Worm (Caenorhabditis elegans) whole organism, early embryonic: ENCODE measurements around the gene set-25.

ENCODE experiments used
- B0310.2 ChIP-seq: sonication (generic microtip); optimal IDR thresholded peaks from 2 replicates; lab custom pipeline; 2016; ENCODE audit warnings: mild to moderate bottlenecking, missing genetic modification characterization, missing compliant biosample characterization
- F13C5.2 ChIP-seq: sonication (generic microtip); optimal IDR thresholded peaks from 2 replicates; lab custom pipeline; 2017; ENCODE audit warnings: mild to moderate bottlenecking, missing genetic modification characterization, inconsistent platforms, missing compliant biosample characterization
- aly-1 ChIP-seq: sonication (generic microtip); optimal IDR thresholded peaks from 2 replicates; lab custom pipeline; 2016; ENCODE audit warnings: missing genetic modification characterization, missing compliant biosample characterization
- ama-1 ChIP-seq: fragments of 150-350 bp; optimal IDR thresholded peaks from 2 replicates; lab custom pipeline; 2014
- ceh-13 ChIP-seq: fragments of 200-800 bp; sonication (Bioruptor generic); optimal IDR thresholded peaks from 2 replicates; lab custom pipeline; 2018; ENCODE audit warnings: mild to moderate bottlenecking, missing genetic modification characterization, missing compliant biosample characterization
- ceh-36 ChIP-seq: sonication (generic microtip); optimal IDR thresholded peaks from 2 replicates; lab custom pipeline; 2016; ENCODE audit warnings: missing genetic modification characterization, inconsistent platforms, missing compliant biosample characterization
- ets-7 ChIP-seq: sonication (generic microtip); optimal IDR thresholded peaks from 2 replicates; lab custom pipeline; 2016; ENCODE audit warnings: missing genotype, missing genetic modification characterization, missing compliant biosample characterization
- flt-1 ChIP-seq: fragments of 200-800 bp; sonication (Bioruptor generic); IDR thresholded peaks from 2 replicates; pipeline ENCODE4 v1.3.6; 2022; ENCODE audit warnings: missing genetic modification characterization, missing compliant biosample characterization
- hmbx-1 ChIP-seq: sonication (generic microtip); optimal IDR thresholded peaks from 2 replicates; lab custom pipeline; 2016; ENCODE audit warnings: mild to moderate bottlenecking, missing genetic modification characterization, missing compliant biosample characterization
- hmg-4 ChIP-seq: fragments of 200-800 bp; sonication (Bioruptor generic); optimal IDR thresholded peaks from 2 replicates; lab custom pipeline; 2018; ENCODE audit warnings: mild to moderate bottlenecking, missing genetic modification characterization, missing compliant biosample characterization
- hnd-1 ChIP-seq: sonication (generic microtip); optimal IDR thresholded peaks from 2 replicates; lab custom pipeline; 2016; ENCODE audit warnings: missing genetic modification characterization, missing compliant biosample characterization
- pes-1 ChIP-seq: fragments of 200-800 bp; sonication (Bioruptor generic); IDR thresholded peaks from 2 replicates; pipeline ENCODE4 v1.3.6; 2022; ENCODE audit warnings: missing genetic modification reagents, missing genetic modification characterization, missing compliant biosample characterization
- scrt-1 ChIP-seq: fragments of 200-800 bp; sonication (Bioruptor generic); IDR thresholded peaks from 2 replicates; pipeline ENCODE4 v1.3.6; 2022; ENCODE audit warnings: missing genetic modification characterization, missing compliant biosample characterization
- sea-1 ChIP-seq: fragments of 200-800 bp; sonication (Bioruptor generic); conservative IDR thresholded peaks from 2 replicates; pipeline ENCODE4 v1.3.6; 2022; ENCODE audit warnings: missing genetic modification characterization, missing compliant biosample characterization
- tbx-11 ChIP-seq: fragments of 200-800 bp; sonication (Bioruptor generic); IDR thresholded peaks from 2 replicates; pipeline ENCODE4 v1.3.6; 2022; ENCODE audit warnings: missing genetic modification characterization, missing compliant biosample characterization
- tbx-37 ChIP-seq: fragments of 200-800 bp; sonication (Bioruptor generic); conservative IDR thresholded peaks from 2 replicates; pipeline ENCODE4 v1.3.6; 2022; ENCODE audit warnings: missing genetic modification reagents, missing genetic modification characterization, missing compliant biosample characterization
- tra-4 ChIP-seq: sonication (generic microtip); optimal IDR thresholded peaks from 2 replicates; lab custom pipeline; 2017; ENCODE audit warnings: missing genetic modification characterization, missing compliant biosample characterization

Gene set-25

ce11 chrIII:13310552-13310951 lies 17.7 kb upstream of the set-25 start:
- TF ChIP-seq ets-7 (no peak), hmg-4 (GFP tag; lab: Kevin White, UChicago) (no peak), B0310.2 (tag; lab: Kevin White, UChicago) (no peak), tbx-37 (no peak)

- TF ChIP-seq aly-1, result no peak
- no peak for TF ChIP-seq ceh-13 (GFP tag; lab: Kevin White, UChicago)
- peak; percentile 19 for TF ChIP-seq F13C5.2 (tag; lab: Kevin White, UChicago)
Observed at ce11 chrIII:13307107-13307506, 14.2 kb upstream of the set-25 start, which contains the start of the genes klp-19 and slc-36.1. TSS of gene klp-19 (minus strand) at chrIII:13307259. TSS of gene slc-36.1 (plus strand) at chrIII:13307502.

- TF ChIP-seq F13C5.2 (tag; lab: Kevin White, UChicago), result no peak
- TF ChIP-seq sea-1 (GFP tag; lab: Robert Waterston, UW), result no peak
- no peak for TF ChIP-seq tbx-11 (GFP tag; lab: Robert Waterston, UW)
- TF ChIP-seq scrt-1 (GFP tag; lab: Robert Waterston, UW), result no peak
- no peak for TF ChIP-seq pes-1 (GFP tag; lab: Robert Waterston, UW)
- TF ChIP-seq hmbx-1 (tag; lab: Kevin White, UChicago), result no peak
- no peak for TF ChIP-seq hnd-1 (tag; lab: Kevin White, UChicago)
- no peak for TF ChIP-seq tbx-37
- TF ChIP-seq B0310.2 (tag; lab: Kevin White, UChicago), result no peak
- TF ChIP-seq tra-4 (tag; lab: Kevin White, UChicago), result no peak
Observed at ce11 chrIII:13305537-13305936, 12.6 kb upstream of the set-25 start.

ce11 chrIII:13302578-13302977 lies 9.7 kb upstream of the set-25 start:
- no peak for TF ChIP-seq tbx-37
- TF ChIP-seq ceh-36 (tag; lab: Kevin White, UChicago), result no peak
- TF ChIP-seq tra-4 (tag; lab: Kevin White, UChicago), result no peak
- no peak for TF ChIP-seq scrt-1 (GFP tag; lab: Robert Waterston, UW)
- no peak for TF ChIP-seq pes-1 (GFP tag; lab: Robert Waterston, UW)
- no peak for TF ChIP-seq hmbx-1 (tag; lab: Kevin White, UChicago)
- TF ChIP-seq ceh-13 (GFP tag; lab: Kevin White, UChicago), result no peak
- TF ChIP-seq hmg-4 (GFP tag; lab: Kevin White, UChicago), result no peak
- no peak for TF ChIP-seq ama-1 (lab: Kevin White, UChicago)
- TF ChIP-seq aly-1, result no peak
- no peak for TF ChIP-seq sea-1 (GFP tag; lab: Robert Waterston, UW)
- no peak for TF ChIP-seq hnd-1 (tag; lab: Kevin White, UChicago)
- no peak for TF ChIP-seq B0310.2 (tag; lab: Kevin White, UChicago)
- no peak for TF ChIP-seq tbx-11 (GFP tag; lab: Robert Waterston, UW)
- no peak for TF ChIP-seq ets-7

- TF ChIP-seq tbx-11 (GFP tag; lab: Robert Waterston, UW), result no peak
- TF ChIP-seq ceh-36 (tag; lab: Kevin White, UChicago), result no peak
- TF ChIP-seq flt-1, result no peak
- TF ChIP-seq F13C5.2 (tag; lab: Kevin White, UChicago), result no peak
- no peak for TF ChIP-seq tra-4 (tag; lab: Kevin White, UChicago)
- no peak for TF ChIP-seq hnd-1 (tag; lab: Kevin White, UChicago)
- no peak for TF ChIP-seq pes-1 (GFP tag; lab: Robert Waterston, UW)
- TF ChIP-seq hmbx-1 (tag; lab: Kevin White, UChicago), result no peak
- no peak for TF ChIP-seq aly-1
Observed at ce11 chrIII:13301983-13302382, 9.1 kb upstream of the set-25 start.

- TF ChIP-seq aly-1, result peak; percentile 12
- TF ChIP-seq tra-4 (tag; lab: Kevin White, UChicago), result peak; percentile 46
- TF ChIP-seq ama-1 (lab: Kevin White, UChicago), result peak; percentile 32
- no peak for TF ChIP-seq scrt-1 (GFP tag; lab: Robert Waterston, UW)
Observed at ce11 chrIII:13298722-13299431, 6.0 kb upstream of the set-25 start, which contains the start of gene pgm-2. TSS of gene pgm-2 (plus strand) at chrIII:13299378.

- TF ChIP-seq tbx-11 (GFP tag; lab: Robert Waterston, UW) (peak; percentile 83), pes-1 (GFP tag; lab: Robert Waterston, UW) (peak; percentile 83), scrt-1 (GFP tag; lab: Robert Waterston, UW) (peak; percentile 84), tbx-37 (peak; percentile 75; the same call in 1 of the 2 replicates), sea-1 (GFP tag; lab: Robert Waterston, UW) (peak; percentile 87), flt-1 (peak; percentile 73)
Observed at ce11 chrIII:13296289-13296874, 3.5 kb upstream of the set-25 start, which contains the start of gene npp-18. TSS of gene npp-18 (plus strand) at chrIII:13296853.

ce11 chrIII:13285421-13285820 lies 7.5 kb downstream of the set-25 start, which contains the start of gene F56A8.8:
TSS of gene F56A8.8 (plus strand) at chrIII:13285721.
- TF ChIP-seq tbx-11 (GFP tag; lab: Robert Waterston, UW), result no peak
- TF ChIP-seq scrt-1 (GFP tag; lab: Robert Waterston, UW), result no peak
- TF ChIP-seq B0310.2 (tag; lab: Kevin White, UChicago), result no peak
- TF ChIP-seq ama-1 (lab: Kevin White, UChicago), result no peak
- no peak for TF ChIP-seq pes-1 (GFP tag; lab: Robert Waterston, UW)
- TF ChIP-seq flt-1, result no peak
- TF ChIP-seq tbx-37, result no peak
- no peak for TF ChIP-seq tra-4 (tag; lab: Kevin White, UChicago)
- no peak for TF ChIP-seq hmbx-1 (tag; lab: Kevin White, UChicago)
- TF ChIP-seq sea-1 (GFP tag; lab: Robert Waterston, UW), result no peak
- TF ChIP-seq aly-1, result no peak
- no peak for TF ChIP-seq ceh-36 (tag; lab: Kevin White, UChicago)
- TF ChIP-seq F13C5.2 (tag; lab: Kevin White, UChicago), result no peak
